Fruit fly (Drosophila melanogaster) whole organism, embryonic: ENCODE data around the gene yellow-e3.

Experiments used
- Blimp-1 ChIP-seq: fragments of 200-800 bp; sonication (Bioruptor generic); optimal IDR thresholded peaks from 3 replicates; lab custom pipeline; 2018; ENCODE audit warnings: missing biosample characterization, missing genetic modification characterization, mild to moderate bottlenecking, moderate library complexity, missing genetic modification reagents
- CG10209 ChIP-seq: fragments of 200-800 bp; sonication (Bioruptor generic); optimal IDR thresholded peaks from 3 replicates; lab custom pipeline; 2017; ENCODE audit warnings: missing biosample characterization, mild to moderate bottlenecking, missing genetic modification characterization, missing genetic modification reagents
- CG10267 ChIP-seq: fragments of 200-800 bp; sonication (Bioruptor generic); optimal IDR thresholded peaks from 2 replicates; lab custom pipeline; 2018; ENCODE audit warnings: missing biosample characterization, mild to moderate bottlenecking, missing genetic modification characterization, moderate library complexity
- CG10543 ChIP-seq: fragments of 200-800 bp; sonication (Bioruptor generic); optimal IDR thresholded peaks from 3 replicates; lab custom pipeline; 2017; ENCODE audit warnings: missing biosample characterization, mild to moderate bottlenecking, missing genetic modification characterization, moderate library complexity
- CG10565 ChIP-seq: fragments of 200-800 bp; sonication (Bioruptor generic); optimal IDR thresholded peaks from 3 replicates; lab custom pipeline; 2016; ENCODE audit warnings: missing biosample characterization, mild to moderate bottlenecking, missing genetic modification characterization
- CG10959 ChIP-seq: fragments of 200-800 bp; sonication (Bioruptor generic); IDR thresholded peaks from 2 replicates; pipeline ENCODE4 v1.3.6; 2022; ENCODE audit warnings: missing biosample characterization, missing genetic modification characterization
- CG11695 ChIP-seq: fragments of 200-800 bp; sonication (Bioruptor generic); IDR thresholded peaks from 3 replicates; pipeline ENCODE4 v1.3.6; 2022; ENCODE audit warnings: missing biosample characterization, missing genetic modification characterization
- CG11696 ChIP-seq: fragments of 200-800 bp; sonication (Bioruptor generic); IDR thresholded peaks from 2 replicates; pipeline ENCODE4 v1.3.6; 2022; ENCODE audit warnings: missing biosample characterization, missing genetic modification characterization
- CG13287 ChIP-seq: fragments of 200-800 bp; sonication (Bioruptor generic); IDR thresholded peaks from 2 replicates; pipeline ENCODE4 v1.3.6; 2022; ENCODE audit warnings: missing biosample characterization, missing genetic modification characterization; ENCODE audit not compliant: partially characterized antibody
- CG14860 ChIP-seq: fragments of 200-800 bp; sonication (Bioruptor generic); IDR thresholded peaks from 3 replicates; pipeline ENCODE4 v1.3.6; 2022; ENCODE audit warnings: missing biosample characterization, missing genetic modification characterization; ENCODE audit not compliant: partially characterized antibody
- CG14965 ChIP-seq: fragments of 200-800 bp; sonication (Bioruptor generic); optimal IDR thresholded peaks from 2 replicates; lab custom pipeline; 2016; ENCODE audit warnings: missing biosample characterization, missing genetic modification characterization, borderline replicate concordance
- CG15479 ChIP-seq: fragments of 200-800 bp; sonication (Bioruptor generic); optimal IDR thresholded peaks from 3 replicates; lab custom pipeline; 2019; ENCODE audit warnings: missing biosample characterization, mild to moderate bottlenecking, missing genetic modification characterization, moderate library complexity
- CG15696 ChIP-seq: fragments of 200-800 bp; sonication (Bioruptor generic); optimal IDR thresholded peaks from 2 replicates; lab custom pipeline; 2019; ENCODE audit warnings: missing biosample characterization, mild to moderate bottlenecking, missing genetic modification characterization, moderate library complexity
- CG17186 ChIP-seq: fragments of 200-800 bp; sonication (Bioruptor generic); optimal IDR thresholded peaks from 3 replicates; lab custom pipeline; 2017; ENCODE audit warnings: missing biosample characterization, missing genetic modification reagents, missing genetic modification characterization
- CG2202 ChIP-seq: fragments of 200-800 bp; sonication (Bioruptor generic); optimal IDR thresholded peaks from 2 replicates; lab custom pipeline; 2018; ENCODE audit warnings: missing biosample characterization, mild to moderate bottlenecking, missing genetic modification characterization
- CG30431 ChIP-seq: fragments of 200-800 bp; sonication (Bioruptor generic); optimal IDR thresholded peaks from 2 replicates; lab custom pipeline; 2017; ENCODE audit warnings: missing biosample characterization, missing genetic modification characterization
- CG3281 ChIP-seq: fragments of 200-800 bp; sonication (Bioruptor generic); optimal IDR thresholded peaks from 3 replicates; lab custom pipeline; 2017; ENCODE audit warnings: missing biosample characterization, mild to moderate bottlenecking, missing genetic modification characterization
- CG4282 ChIP-seq: fragments of 200-800 bp; sonication (Bioruptor generic); optimal IDR thresholded peaks from 2 replicates; lab custom pipeline; 2016; ENCODE audit warnings: missing biosample characterization, missing genetic modification characterization
- CG7271 ChIP-seq: fragments of 200-800 bp; sonication (Bioruptor generic); optimal IDR thresholded peaks from 2 replicates; lab custom pipeline; 2018; ENCODE audit warnings: missing biosample characterization, mild to moderate bottlenecking, missing genetic modification characterization, moderate library complexity
- CG7839 ChIP-seq: fragments of 200-800 bp; sonication (Bioruptor generic); optimal IDR thresholded peaks from 3 replicates; lab custom pipeline; 2018; ENCODE audit warnings: missing biosample characterization, mild to moderate bottlenecking, missing genetic modification characterization, moderate library complexity
- CG7963 ChIP-seq: fragments of 200-800 bp; sonication (Bioruptor generic); IDR thresholded peaks from 3 replicates; pipeline ENCODE4 v1.3.6; 2022; ENCODE audit warnings: missing biosample characterization, missing genetic modification characterization; ENCODE audit not compliant: partially characterized antibody
- CG9876 ChIP-seq: fragments of 200-800 bp; sonication (Bioruptor generic); optimal IDR thresholded peaks from 2 replicates; lab custom pipeline; 2016; ENCODE audit warnings: missing biosample characterization, missing genetic modification characterization
- D ChIP-seq, 2 experiments: fragments of 200-800 bp in 1 of 2; fragments of >200 bp in 1 of 2; sonication (Bioruptor generic) in 1 of 2; optimal IDR thresholded peaks; 2 replicates in 1 of 2; 3 replicates in 1 of 2; lab custom pipeline; 2017; ENCODE audit warnings: mild to moderate bottlenecking in 1 of 2, missing biosample characterization in 1 of 2, missing genetic modification characterization in 1 of 2, missing genetic modification reagents in 1 of 2
- D19B ChIP-seq: fragments of 200-800 bp; sonication (Bioruptor generic); optimal IDR thresholded peaks from 2 replicates; lab custom pipeline; 2017; ENCODE audit warnings: missing biosample characterization, mild to moderate bottlenecking, missing genetic modification characterization
- Dll ChIP-seq: fragments of 200-800 bp; sonication (Bioruptor generic); IDR thresholded peaks from 4 replicates; pipeline ENCODE4 v1.3.6; 2022; ENCODE audit warnings: missing biosample characterization, missing genetic modification characterization; ENCODE audit not compliant: partially characterized antibody
- E2f2 ChIP-seq: fragments of 200-800 bp; sonication (Bioruptor generic); IDR thresholded peaks from 2 replicates; pipeline ENCODE4 v1.3.6; 2022; ENCODE audit warnings: missing biosample characterization, missing genetic modification characterization
- Hsf ChIP-seq: fragments of 200-800 bp; sonication (Bioruptor generic); optimal IDR thresholded peaks from 3 replicates; lab custom pipeline; 2016; ENCODE audit warnings: missing biosample characterization, missing genetic modification characterization
- NC2β ChIP-seq: fragments of 200-800 bp; sonication (Bioruptor generic); optimal IDR thresholded peaks from 2 replicates; lab custom pipeline; 2016; ENCODE audit warnings: missing biosample characterization, missing genetic modification characterization
- Rx ChIP-seq: fragments of 200-800 bp; sonication (Bioruptor generic); IDR thresholded peaks from 2 replicates; pipeline ENCODE4 v1.3.6; 2022; ENCODE audit warnings: missing biosample characterization, missing genetic modification characterization
- Side ChIP-seq: fragments of 200-800 bp; sonication (Bioruptor generic); optimal IDR thresholded peaks from 2 replicates; lab custom pipeline; 2016; ENCODE audit warnings: missing biosample characterization, missing genetic modification characterization
- Sox102F ChIP-seq: fragments of 200-800 bp; sonication (Bioruptor generic); optimal IDR thresholded peaks from 2 replicates; lab custom pipeline; 2018; ENCODE audit warnings: missing biosample characterization, mild to moderate bottlenecking, missing genetic modification characterization, moderate library complexity
- bowl ChIP-seq: fragments of 200-800 bp; sonication (Bioruptor generic); IDR thresholded peaks from 2 replicates; pipeline ENCODE4 v1.3.6; 2022; ENCODE audit warnings: missing biosample characterization, missing genetic modification characterization
- btn ChIP-seq: fragments of 200-800 bp; sonication (Bioruptor generic); optimal IDR thresholded peaks from 2 replicates; lab custom pipeline; 2016; ENCODE audit warnings: missing biosample characterization, missing genetic modification characterization
- caup ChIP-seq: fragments of 200-800 bp; sonication (Bioruptor generic); optimal IDR thresholded peaks from 3 replicates; lab custom pipeline; 2017; ENCODE audit warnings: missing biosample characterization, mild to moderate bottlenecking, missing genetic modification characterization, moderate library complexity; ENCODE audit not compliant: severe bottlenecking
- chinmo ChIP-seq: fragments of 200-800 bp; sonication (Bioruptor generic); IDR thresholded peaks from 4 replicates; pipeline ENCODE4 v1.3.6; 2022; ENCODE audit warnings: missing biosample characterization, missing genetic modification characterization; ENCODE audit not compliant: partially characterized antibody
- dmrt99B ChIP-seq: fragments of 200-800 bp; sonication (Bioruptor generic); optimal IDR thresholded peaks from 2 replicates; lab custom pipeline; 2018; ENCODE audit warnings: missing biosample characterization, mild to moderate bottlenecking, missing genetic modification characterization, moderate library complexity
- en ChIP-seq: fragments of 200-800 bp; sonication (Bioruptor generic); optimal IDR thresholded peaks from 2 replicates; lab custom pipeline; 2016; ENCODE audit warnings: missing biosample characterization, missing genetic modification characterization
- fu2 ChIP-seq: fragments of 200-800 bp; sonication (Bioruptor generic); optimal IDR thresholded peaks from 2 replicates; lab custom pipeline; 2016; ENCODE audit warnings: missing biosample characterization, missing genetic modification characterization
- jigr1 ChIP-seq: fragments of 200-800 bp; sonication (Bioruptor generic); IDR thresholded peaks from 3 replicates; pipeline ENCODE4 v1.3.6; 2022; ENCODE audit warnings: missing biosample characterization, missing genetic modification characterization
- lbe ChIP-seq: fragments of 200-800 bp; sonication (Bioruptor generic); optimal IDR thresholded peaks from 2 replicates; lab custom pipeline; 2016; ENCODE audit warnings: missing biosample characterization, mild to moderate bottlenecking, missing genetic modification characterization
- lilli ChIP-seq: fragments of 200-800 bp; sonication (Bioruptor generic); optimal IDR thresholded peaks from 3 replicates; lab custom pipeline; 2016; ENCODE audit warnings: missing biosample characterization, missing genetic modification characterization
- lmd ChIP-seq: fragments of 200-800 bp; sonication (Bioruptor generic); IDR thresholded peaks from 2 replicates; pipeline ENCODE4 v1.3.6; 2022; ENCODE audit warnings: missing biosample characterization, missing genetic modification characterization
- pho ChIP-seq: fragments of 200-800 bp; sonication (Bioruptor generic); optimal IDR thresholded peaks from 2 replicates; lab custom pipeline; 2016; ENCODE audit warnings: missing biosample characterization, missing genetic modification characterization
- rib ChIP-seq: fragments of 200-800 bp; sonication (Bioruptor generic); IDR thresholded peaks from 2 replicates; pipeline ENCODE4 v1.3.6; 2022; ENCODE audit warnings: missing biosample characterization, missing genetic modification characterization
- tgo ChIP-seq: fragments of 200-800 bp; sonication (Bioruptor generic); IDR thresholded peaks from 3 replicates; pipeline ENCODE4 v1.3.6; 2022; ENCODE audit warnings: missing biosample characterization, missing genetic modification characterization
- trh ChIP-seq: fragments of 200-800 bp; sonication (Bioruptor generic); optimal IDR thresholded peaks from 2 replicates; lab custom pipeline; 2016; ENCODE audit warnings: missing biosample characterization, missing genetic modification characterization
- twi ChIP-seq: fragments of 200-800 bp; optimal IDR thresholded peaks from 2 replicates; lab custom pipeline; 2019; ENCODE audit warnings: missing biosample characterization, mild to moderate bottlenecking, missing genetic modification characterization, moderate library complexity
- yki ChIP-seq: fragments of >200 bp; optimal IDR thresholded peaks from 3 replicates; lab custom pipeline; 2018
- zen ChIP-seq: fragments of 200-800 bp; sonication (Bioruptor generic); optimal IDR thresholded peaks from 3 replicates; lab custom pipeline; 2018; ENCODE audit warnings: missing biosample characterization, mild to moderate bottlenecking, missing genetic modification characterization, moderate library complexity
- zf30C ChIP-seq: fragments of 200-800 bp; sonication (Bioruptor generic); optimal IDR thresholded peaks from 3 replicates; lab custom pipeline; 2018; ENCODE audit warnings: missing biosample characterization, mild to moderate bottlenecking, missing genetic modification characterization

The yellow-e3 gene

dm6 chr3R:13453955-13454354, 49.3 kb upstream of the yellow-e3 start (continued):
- TF ChIP-seq CG4282 (GFP tag; lab: Kevin White, UChicago) (no peak), CG2202 (tag; lab: Kevin White, UChicago) (no peak), Side (GFP tag; lab: Kevin White, UChicago) (peak; percentile 41), NC2β (GFP tag; lab: Kevin White, UChicago) (no peak), tgo (peak; percentile 79), CG9876 (GFP tag; lab: Kevin White, UChicago) (peak; percentile 21), lilli (GFP tag; lab: Kevin White, UChicago) (peak; percentile 82), E2f2 (peak; percentile 27; the same call in 1 of the 2 replicates), twi (peak; percentile 10), Dll (no peak), btn (no peak), fu2 (GFP tag; lab: Kevin White, UChicago) (peak; percentile 23), lmd (peak; percentile 79; the same call in 1 of the 2 replicates), lbe (GFP tag; lab: Kevin White, UChicago) (no peak), Hsf (GFP tag; lab: Kevin White, UChicago) (peak; percentile 51), trh (GFP tag; lab: Kevin White, UChicago) (peak; percentile 7), D (optimal IDR thresholded peaks at IDR 0.05; lab: Kevin White, UChicago) (no peak), D (GFP tag; optimal IDR thresholded peaks at IDR 0.05; lab: Kevin White, UChicago) (peak; percentile 49), chinmo (GFP tag; lab: Robert Waterston, UW) (no peak), CG10959 (GFP tag; lab: Robert Waterston, UW) (no peak), CG3281 (GFP tag; lab: Kevin White, UChicago) (peak; percentile 73), CG14965 (GFP tag; lab: Kevin White, UChicago) (no peak), CG11695 (GFP tag; lab: Robert Waterston, UW) (peak; percentile 73; the same call in 2 of the 3 replicates), yki (lab: Kevin White, UChicago) (no peak), bowl (GFP tag; lab: Robert Waterston, UW) (no peak), CG14860 (GFP tag; lab: Robert Waterston, UW) (no peak), CG7271 (tag; lab: Kevin White, UChicago) (no peak), CG15479 (GFP tag; lab: Kevin White, UChicago) (no peak), CG30431 (GFP tag; lab: Kevin White, UChicago) (no peak), caup (GFP tag; lab: Kevin White, UChicago) (peak; percentile 71), CG17186 (GFP tag; lab: Kevin White, UChicago) (no peak), CG10565 (GFP tag; lab: Kevin White, UChicago) (no peak), pho (GFP tag; lab: Kevin White, UChicago) (peak; percentile 49), Blimp-1 (GFP tag; lab: Kevin White, UChicago) (peak; percentile 80), CG7839 (tag; lab: Kevin White, UChicago) (peak; percentile 84), en (peak; percentile 11), CG11696 (GFP tag; lab: Robert Waterston, UW) (0 out of 2 replicates have a peak, but pooled peaks have one; percentile 48), CG7963 (GFP tag; lab: Robert Waterston, UW) (no peak), CG10543 (GFP tag; lab: Kevin White, UChicago) (peak; percentile 13), rib (GFP tag; lab: Robert Waterston, UW) (peak; percentile 56), Sox102F (GFP tag; lab: Kevin White, UChicago) (peak; percentile 75), CG10209 (peak; percentile 61), zf30C (GFP tag; lab: Kevin White, UChicago) (no peak), Rx (GFP tag; lab: Robert Waterston, UW) (0 out of 2 replicates have a peak, but pooled peaks have one; percentile 15), CG10267 (peak; percentile 68), zen (tag; lab: Kevin White, UChicago) (no peak), D19B (GFP tag; lab: Kevin White, UChicago) (peak; percentile 77), dmrt99B (tag; lab: Kevin White, UChicago) (peak; percentile 77), jigr1 (GFP tag; lab: Robert Waterston, UW) (0 out of 3 replicates have a peak, but pooled peaks have one; percentile 22), CG13287 (no peak), CG15696 (tag; lab: Kevin White, UChicago) (no peak)
